Worm (Caenorhabditis elegans): ENCODE results near the gene F13B12.2.

- TF ChIP-seq ama-1 (optimal IDR thresholded peaks at IDR 0.05) (no peak), flt-1 (GFP tag; IDR thresholded peaks at IDR 0.05) (no peak), B0310.2 (tag; optimal IDR thresholded peaks at IDR 0.05) (no peak), aly-1 (tag; optimal IDR thresholded peaks at IDR 0.05) (no peak), ceh-36 (tag; optimal IDR thresholded peaks at IDR 0.05) (no peak)
These were observed 38.4 kb upstream of the F13B12.2 start for ce11 chrIV:10467347-10467746.

Data from whole organism, early embryonic.